Worm (Caenorhabditis elegans) whole organism, young adult: Measurements from ENCODE around the gene str-187.

Source experiments
- B0019.2 ChIP-seq: fragments of 200-800 bp; sonication (Bioruptor generic); conservative IDR thresholded peaks from 2 replicates; pipeline ENCODE4 v1.3.6; 2022; ENCODE audit warnings: missing genetic modification reagents, missing genetic modification characterization, missing compliant biosample characterization
- C06A6.2 ChIP-seq: fragments of 200-800 bp; sonication (Bioruptor generic); conservative IDR thresholded peaks from 2 replicates; pipeline ENCODE4 v1.3.6; 2022; ENCODE audit warnings: missing genetic modification characterization, missing compliant biosample characterization
- D2030.7 ChIP-seq: fragments of 200-800 bp; sonication (Bioruptor generic); IDR thresholded peaks from 2 replicates; pipeline ENCODE4 v1.3.6; 2022; ENCODE audit warnings: missing genetic modification reagents, missing genetic modification characterization, missing compliant biosample characterization
- F33H1.4 ChIP-seq: fragments of 200-800 bp; sonication (Bioruptor generic); IDR thresholded peaks from 2 replicates; pipeline ENCODE4 v1.3.6; 2022; ENCODE audit warnings: missing genetic modification reagents, missing genetic modification characterization, missing compliant biosample characterization
- F49E8.2 ChIP-seq: sonication (generic microtip); optimal IDR thresholded peaks from 3 replicates; lab custom pipeline; 2017; ENCODE audit warnings: missing genetic modification characterization, mild to moderate bottlenecking, missing compliant biosample characterization, antibody characterized with exemption, moderate library complexity; ENCODE audit not compliant: insufficient read depth
- F57A8.1 ChIP-seq: fragments of 200-800 bp; sonication (Bioruptor generic); optimal IDR thresholded peaks from 2 replicates; lab custom pipeline; 2018; ENCODE audit warnings: mild to moderate bottlenecking, missing genetic modification characterization, moderate library complexity, missing compliant biosample characterization
- T07F8.4 ChIP-seq: sonication (generic microtip); optimal IDR thresholded peaks from 2 replicates; lab custom pipeline; 2016; ENCODE audit warnings: mild to moderate bottlenecking, missing genetic modification characterization, moderate library complexity, missing compliant biosample characterization
- Y53F4B.3 ChIP-seq: fragments of 200-800 bp; sonication (Bioruptor generic); IDR thresholded peaks from 2 replicates; pipeline ENCODE4 v1.3.6; 2022; ENCODE audit warnings: missing genetic modification reagents, missing genetic modification characterization, missing compliant biosample characterization
- Y53G8AR.9 ChIP-seq: fragments of 200-800 bp; sonication (Bioruptor generic); conservative IDR thresholded peaks from 2 replicates; pipeline ENCODE4 v1.3.6; 2022; ENCODE audit warnings: missing genetic modification reagents, missing genetic modification characterization, missing compliant biosample characterization
- Y56A3A.18 ChIP-seq: fragments of 200-800 bp; sonication (Bioruptor generic); IDR thresholded peaks from 2 replicates; pipeline ENCODE4 v1.3.6; 2022; ENCODE audit warnings: missing genetic modification reagents, missing genetic modification characterization, missing compliant biosample characterization
- Y79H2A.3 ChIP-seq: fragments of 200-800 bp; sonication (Bioruptor generic); conservative IDR thresholded peaks from 2 replicates; pipeline ENCODE4 v1.3.6; 2022; ENCODE audit warnings: missing genetic modification reagents, missing genetic modification characterization, missing compliant biosample characterization
- aptf-3 ChIP-seq: fragments of 200-800 bp; sonication (Bioruptor generic); IDR thresholded peaks from 2 replicates; pipeline ENCODE4 v1.3.6; 2022; ENCODE audit warnings: missing genetic modification characterization, missing compliant biosample characterization
- ccch-3 ChIP-seq: fragments of 200-800 bp; sonication (Bioruptor generic); optimal IDR thresholded peaks from 2 replicates; lab custom pipeline; 2018; ENCODE audit warnings: mild to moderate bottlenecking, missing genetic modification characterization, missing compliant biosample characterization
- ceh-100 ChIP-seq: fragments of 200-800 bp; sonication (Bioruptor generic); IDR thresholded peaks from 2 replicates; pipeline ENCODE4 v1.3.6; 2022; ENCODE audit warnings: missing genetic modification reagents, missing genetic modification characterization, missing compliant biosample characterization
- ceh-58 ChIP-seq: fragments of 200-800 bp; sonication (Bioruptor generic); IDR thresholded peaks from 2 replicates; pipeline ENCODE4 v1.3.6; 2022; ENCODE audit warnings: missing genetic modification characterization, missing compliant biosample characterization
- ceh-79 ChIP-seq: sonication (generic microtip); optimal IDR thresholded peaks from 2 replicates; lab custom pipeline; 2017; ENCODE audit warnings: mild to moderate bottlenecking, missing genetic modification characterization, missing compliant biosample characterization
- dpff-1 ChIP-seq: sonication (generic microtip); optimal IDR thresholded peaks from 2 replicates; lab custom pipeline; 2017; ENCODE audit warnings: mild to moderate bottlenecking, missing genetic modification characterization, missing compliant biosample characterization
- egl-44 ChIP-seq: fragments of 200-800 bp; sonication (Bioruptor generic); IDR thresholded peaks from 2 replicates; pipeline ENCODE4 v1.3.6; 2022; ENCODE audit warnings: missing genetic modification reagents, missing genetic modification characterization, missing compliant biosample characterization
- egrh-3 ChIP-seq: fragments of 200-800 bp; sonication (Bioruptor generic); IDR thresholded peaks from 2 replicates; pipeline ENCODE4 v1.3.6; 2022; ENCODE audit warnings: missing genetic modification reagents, missing genetic modification characterization, missing compliant biosample characterization
- hmg-20 ChIP-seq: fragments of 200-800 bp; sonication (Bioruptor generic); IDR thresholded peaks from 2 replicates; pipeline ENCODE4 v1.3.6; 2022; ENCODE audit warnings: missing genetic modification reagents, missing genetic modification characterization, missing compliant biosample characterization
- lag-1 ChIP-seq: fragments of 200-800 bp; sonication (Bioruptor generic); IDR thresholded peaks from 2 replicates; pipeline ENCODE4 v1.3.6; 2022; ENCODE audit warnings: missing genetic modification reagents, missing genetic modification characterization, missing compliant biosample characterization
- let-607 ChIP-seq, 2 experiments: fragments of 200-800 bp in 1 of 2; sonication (Bioruptor generic) in 1 of 2; sonication (generic microtip) in 1 of 2; optimal IDR thresholded peaks; 2 replicates each; lab custom pipeline; 2016 to 2018; ENCODE audit warnings: mild to moderate bottlenecking in 2 of 2, missing compliant biosample characterization in 2 of 2, missing genetic modification characterization in 2 of 2, moderate library complexity in 2 of 2, missing genotype in 1 of 2
- lin-40 ChIP-seq: sonication (generic microtip); optimal IDR thresholded peaks from 2 replicates; lab custom pipeline; 2016; ENCODE audit warnings: missing genetic modification characterization, mild to moderate bottlenecking, missing compliant biosample characterization, missing genotype, missing genetic modification reagents
- lin-54 ChIP-seq: fragments of 200-800 bp; sonication (Bioruptor generic); optimal IDR thresholded peaks from 2 replicates; lab custom pipeline; 2018; ENCODE audit warnings: mild to moderate bottlenecking, missing genetic modification characterization, missing compliant biosample characterization
- madf-6 ChIP-seq: fragments of 200-800 bp; sonication (Bioruptor generic); IDR thresholded peaks from 2 replicates; pipeline ENCODE4 v1.3.6; 2022; ENCODE audit warnings: missing genetic modification reagents, missing genetic modification characterization, missing compliant biosample characterization
- mel-28 ChIP-seq: sonication (generic microtip); optimal IDR thresholded peaks from 2 replicates; lab custom pipeline; 2016; ENCODE audit warnings: borderline replicate concordance, mild to moderate bottlenecking, missing genetic modification characterization, missing compliant biosample characterization
- nhr-179 ChIP-seq: sonication (generic microtip); optimal IDR thresholded peaks from 2 replicates; lab custom pipeline; 2016; ENCODE audit warnings: mild to moderate bottlenecking, missing genetic modification characterization, missing compliant biosample characterization
- nhr-90 ChIP-seq: sonication (generic microtip); optimal IDR thresholded peaks from 2 replicates; lab custom pipeline; 2016; ENCODE audit warnings: missing genotype, mild to moderate bottlenecking, missing genetic modification characterization, missing compliant biosample characterization
- sea-2 ChIP-seq: fragments of 200-800 bp; sonication (Bioruptor generic); IDR thresholded peaks from 2 replicates; pipeline ENCODE4 v1.3.6; 2022; ENCODE audit warnings: missing genetic modification characterization, missing compliant biosample characterization
- somi-1 ChIP-seq: fragments of 200-800 bp; sonication (Bioruptor generic); optimal IDR thresholded peaks from 2 replicates; lab custom pipeline; 2018; ENCODE audit warnings: mild to moderate bottlenecking, missing genetic modification characterization, missing compliant biosample characterization
- tbx-9 ChIP-seq: sonication (generic microtip); optimal IDR thresholded peaks from 2 replicates; lab custom pipeline; 2016; ENCODE audit warnings: borderline replicate concordance, missing genetic modification characterization, inconsistent platforms, missing compliant biosample characterization
- unc-130 ChIP-seq: sonication (generic microtip); optimal IDR thresholded peaks from 2 replicates; lab custom pipeline; 2016; ENCODE audit warnings: missing genetic modification reagents, missing genetic modification characterization, missing compliant biosample characterization
- xnd-1 ChIP-seq: sonication (generic microtip); optimal IDR thresholded peaks from 2 replicates; lab custom pipeline; 2016; ENCODE audit warnings: missing genotype, missing genetic modification reagents, missing genetic modification characterization, missing compliant biosample characterization
- ztf-25 ChIP-seq: fragments of 200-800 bp; sonication (Bioruptor generic); IDR thresholded peaks from 2 replicates; pipeline ENCODE4 v1.3.6; 2022; ENCODE audit warnings: missing genetic modification reagents, missing genetic modification characterization, missing compliant biosample characterization

Gene str-187

ce11 chrIV:17232899-17233298, 32.5 kb upstream of the str-187 start:
- no peak for TF ChIP-seq lin-40
- TF ChIP-seq egl-44 = no peak

ce11 chrIV:17233494-17233893, 31.9 kb upstream of the str-187 start:
- no peak for TF ChIP-seq Y53G8AR.9 (GFP tag; lab: Robert Waterston, UW)
- no peak for TF ChIP-seq somi-1 (GFP tag; lab: Kevin White, UChicago)
- no peak for TF ChIP-seq mel-28 (tag; lab: Kevin White, UChicago)
- no peak for TF ChIP-seq T07F8.4
- TF ChIP-seq sea-2 = no peak
- no peak for TF ChIP-seq lag-1 (GFP tag; lab: Robert Waterston, UW)
- no peak for TF ChIP-seq let-607 (tag; optimal IDR thresholded peaks at IDR 0.05; lab: Kevin White, UChicago)
- TF ChIP-seq ceh-79 (tag; lab: Kevin White, UChicago) = no peak
- no peak for TF ChIP-seq madf-6 (GFP tag; lab: Robert Waterston, UW)
- TF ChIP-seq aptf-3 (GFP tag; lab: Robert Waterston, UW) = no peak
- no peak for TF ChIP-seq F33H1.4 (GFP tag; lab: Robert Waterston, UW)
- no peak for TF ChIP-seq ztf-25
- TF ChIP-seq B0019.2 (GFP tag; lab: Robert Waterston, UW) = no peak
- TF ChIP-seq egl-44 = no peak
- no peak for TF ChIP-seq C06A6.2

ce11 chrIV:17237029-17237428, 28.4 kb upstream of the str-187 start:
- no peak for TF ChIP-seq Y56A3A.18 (GFP tag; lab: Robert Waterston, UW)
- no peak for TF ChIP-seq lag-1 (GFP tag; lab: Robert Waterston, UW)
- TF ChIP-seq Y53F4B.3 (GFP tag; lab: Robert Waterston, UW) = no peak
- TF ChIP-seq tbx-9 (tag; lab: Kevin White, UChicago) = no peak
- TF ChIP-seq D2030.7 (GFP tag; lab: Robert Waterston, UW) = no peak

- TF ChIP-seq lin-54 (GFP tag; lab: Kevin White, UChicago) (no peak), ccch-3 (no peak), F49E8.2 (tag; lab: Kevin White, UChicago) (no peak), dpff-1 (tag; lab: Kevin White, UChicago) (no peak), egrh-3 (GFP tag; lab: Robert Waterston, UW) (no peak), F57A8.1 (no peak), let-607 (tag; optimal IDR thresholded peaks at IDR 0.05; lab: Kevin White, UChicago) (no peak), Y79H2A.3 (GFP tag; lab: Robert Waterston, UW) (no peak), unc-130 (GFP tag; lab: Kevin White, UChicago) (no peak), nhr-179 (tag; lab: Kevin White, UChicago) (no peak), xnd-1 (tag; lab: Kevin White, UChicago) (no peak), hmg-20 (GFP tag; lab: Robert Waterston, UW) (no peak), ceh-58 (no peak), ceh-100 (no peak), nhr-90 (tag; lab: Kevin White, UChicago) (no peak)
Measured at ce11 chrIV:17238951-17239350, 26.4 kb upstream of the str-187 start.
